Fruit fly (Drosophila melanogaster): ENCODE measurements around the gene CG4887.

CG4887 gene

dm6 chr2L:1128932-1129887 is 43.6 kb upstream of the CG4887 start, which contains the start of the genes Pino and TBC1D23 (continued):
- no peak for TF ChIP-seq CG12071 (GFP tag; optimal IDR thresholded peaks at IDR 0.05)
- TF ChIP-seq fd3F (GFP tag; optimal IDR thresholded peaks at IDR 0.05), result peak; percentile 47
- no peak for TF ChIP-seq Eip74EF (GFP tag; optimal IDR thresholded peaks at IDR 0.05)
- TF ChIP-seq CG32772 (GFP tag; IDR thresholded peaks at IDR 0.05), result peak; percentile 56
- TF ChIP-seq CG3163 (GFP tag; optimal IDR thresholded peaks at IDR 0.05), result no peak
- peak; percentile 72 for TF ChIP-seq CG12155 (GFP tag; optimal IDR thresholded peaks at IDR 0.05)
- TF ChIP-seq CG17186 (GFP tag; optimal IDR thresholded peaks at IDR 0.05), result peak; percentile 69
- no peak for TF ChIP-seq exex (tag; optimal IDR thresholded peaks at IDR 0.05)
- no peak for TF ChIP-seq CG31365 (tag; optimal IDR thresholded peaks at IDR 0.05)
- peak; percentile 53 for TF ChIP-seq CG1233 (GFP tag; optimal IDR thresholded peaks at IDR 0.05)
- no peak for TF ChIP-seq CG11696 (GFP tag; IDR thresholded peaks at IDR 0.05)
- no peak for TF ChIP-seq CG12236 (GFP tag; optimal IDR thresholded peaks at IDR 0.05)
- TF ChIP-seq CG10147 (GFP tag; optimal IDR thresholded peaks at IDR 0.05), result peak; percentile 36
- TF ChIP-seq Sry-β (GFP tag; optimal IDR thresholded peaks at IDR 0.05), result no peak
- TF ChIP-seq CG3065 (GFP tag; optimal IDR thresholded peaks at IDR 0.05), result peak; percentile 5
- no peak for TF ChIP-seq sima (GFP tag; optimal IDR thresholded peaks at IDR 0.05)
- TF ChIP-seq CG11398 (GFP tag; optimal IDR thresholded peaks at IDR 0.05), result no peak
- TF ChIP-seq pfk (GFP tag; optimal IDR thresholded peaks at IDR 0.05), result no peak
- peak; percentile 74 for TF ChIP-seq CG18262 (tag; optimal IDR thresholded peaks at IDR 0.05)
- no peak for TF ChIP-seq CG8089 (GFP tag; optimal IDR thresholded peaks at IDR 0.05)
- TF ChIP-seq zfh1 (GFP tag; IDR thresholded peaks at IDR 0.05), result peak; percentile 65; the same call in 2 of the 3 replicates
- no peak for TF ChIP-seq ATbp (GFP tag; optimal IDR thresholded peaks at IDR 0.05)
- peak; percentile 46; the same call in 1 of the 2 replicates for TF ChIP-seq Oaz (GFP tag; IDR thresholded peaks at IDR 0.05)
- TF ChIP-seq HLH54F (GFP tag; optimal IDR thresholded peaks at IDR 0.05), result peak; percentile 26
- no peak for TF ChIP-seq Dad (GFP tag; optimal IDR thresholded peaks at IDR 0.05)
- TF ChIP-seq run (tag; optimal IDR thresholded peaks at IDR 0.05), result no peak
- no peak for TF ChIP-seq crp (GFP tag; optimal IDR thresholded peaks at IDR 0.05)
- no peak for TF ChIP-seq Lpt (GFP tag; optimal IDR thresholded peaks at IDR 0.05)
- 0 out of 2 replicates have a peak, but pooled peaks have one; percentile 18 for TF ChIP-seq GATAe (GFP tag; conservative IDR thresholded peaks at IDR 0.05)
- peak; percentile 32 for TF ChIP-seq ewg (GFP tag; optimal IDR thresholded peaks at IDR 0.05)
- TF ChIP-seq ind (GFP tag; optimal IDR thresholded peaks at IDR 0.05), result peak; percentile 81
- no peak for TF ChIP-seq fru (optimal IDR thresholded peaks at IDR 0.05)
- no peak for TF ChIP-seq aop (GFP tag; IDR thresholded peaks at IDR 0.05)
- TF ChIP-seq CkIIα-i1 (GFP tag; IDR thresholded peaks at IDR 0.05), result no peak
- no peak for TF ChIP-seq CG10274 (GFP tag; optimal IDR thresholded peaks at IDR 0.05)
- no peak for TF ChIP-seq CG10565 (GFP tag; optimal IDR thresholded peaks at IDR 0.05)
- TF ChIP-seq repo (GFP tag; optimal IDR thresholded peaks at IDR 0.05), result no peak
- no peak for TF ChIP-seq CG1792 (GFP tag; optimal IDR thresholded peaks at IDR 0.05)
- TF ChIP-seq Hand (GFP tag; optimal IDR thresholded peaks at IDR 0.05), result no peak
- no peak for TF ChIP-seq CG5180 (GFP tag; optimal IDR thresholded peaks at IDR 0.05)
- peak; percentile 48; the same call in 1 of the 2 replicates for TF ChIP-seq esg (GFP tag; conservative IDR thresholded peaks at IDR 0.05)
- peak; percentile 2 for TF ChIP-seq CG3407 (GFP tag; optimal IDR thresholded peaks at IDR 0.05)
- peak; percentile 78 for TF ChIP-seq al (GFP tag; IDR thresholded peaks at IDR 0.05)
- TF ChIP-seq Blimp-1 (GFP tag; optimal IDR thresholded peaks at IDR 0.05), result peak; percentile 53
- peak; percentile 5 for TF ChIP-seq Dp (GFP tag; optimal IDR thresholded peaks at IDR 0.05)
- TF ChIP-seq gce (GFP tag; IDR thresholded peaks at IDR 0.05), result no peak
- no peak for TF ChIP-seq Sin3A (optimal IDR thresholded peaks at IDR 0.05)
- TF ChIP-seq CG13424 (tag; optimal IDR thresholded peaks at IDR 0.05), result peak; percentile 84
- no peak for TF ChIP-seq CG17912 (GFP tag; optimal IDR thresholded peaks at IDR 0.05)
